Fruit fly (Drosophila melanogaster) whole organism, embryonic: ENCODE data around the gene Arv1.
A peak's percentile ranks its signal among the peaks of the same experiment; 100 is the strongest.

Experiments used
- Atf-2 ChIP-seq: fragments of 200-800 bp; sonication (Bioruptor generic); optimal IDR thresholded peaks from 2 replicates; lab custom pipeline; 2016; ENCODE audit warnings: missing biosample characterization, missing genetic modification characterization
- Atf3 ChIP-seq: fragments of 200-800 bp; sonication (Bioruptor generic); optimal IDR thresholded peaks from 3 replicates; lab custom pipeline; 2016; ENCODE audit warnings: missing biosample characterization, missing genetic modification characterization
- C15 ChIP-seq: fragments of 200-800 bp; sonication (Bioruptor generic); IDR thresholded peaks from 3 replicates; pipeline ENCODE4 v1.3.6; 2022; ENCODE audit warnings: missing biosample characterization, missing genetic modification characterization
- CG10462 ChIP-seq: fragments of 200-800 bp; sonication (Bioruptor generic); optimal IDR thresholded peaks from 2 replicates; lab custom pipeline; 2016; ENCODE audit warnings: missing biosample characterization, missing genetic modification characterization
- CG11456 ChIP-seq: fragments of 200-800 bp; sonication (Bioruptor generic); IDR thresholded peaks from 3 replicates; pipeline ENCODE4 v1.3.6; 2022; ENCODE audit warnings: missing biosample characterization, missing genetic modification characterization
- CG11695 ChIP-seq: fragments of 200-800 bp; sonication (Bioruptor generic); IDR thresholded peaks from 3 replicates; pipeline ENCODE4 v1.3.6; 2022; ENCODE audit warnings: missing biosample characterization, missing genetic modification characterization
- CG12071 ChIP-seq: fragments of 200-800 bp; sonication (Bioruptor generic); optimal IDR thresholded peaks from 3 replicates; lab custom pipeline; 2018; ENCODE audit warnings: missing biosample characterization, mild to moderate bottlenecking, missing genetic modification characterization
- CG12155 ChIP-seq: fragments of 200-800 bp; sonication (Bioruptor generic); optimal IDR thresholded peaks from 3 replicates; lab custom pipeline; 2016; ENCODE audit warnings: missing biosample characterization, missing genetic modification characterization
- CG12299 ChIP-seq: fragments of 200-800 bp; sonication (Bioruptor generic); optimal IDR thresholded peaks from 2 replicates; lab custom pipeline; 2018; ENCODE audit warnings: missing biosample characterization, mild to moderate bottlenecking, missing genetic modification characterization
- CG12769 ChIP-seq: fragments of 200-800 bp; sonication (Bioruptor generic); optimal IDR thresholded peaks from 2 replicates; lab custom pipeline; 2019; ENCODE audit warnings: missing biosample characterization, mild to moderate bottlenecking, missing genetic modification characterization, moderate library complexity
- CG14441 ChIP-seq: fragments of 200-800 bp; sonication (Bioruptor generic); IDR thresholded peaks from 2 replicates; pipeline ENCODE4 v1.3.6; 2022; ENCODE audit warnings: missing biosample characterization, missing genetic modification characterization
- CG14860 ChIP-seq: fragments of 200-800 bp; sonication (Bioruptor generic); IDR thresholded peaks from 3 replicates; pipeline ENCODE4 v1.3.6; 2022; ENCODE audit warnings: missing biosample characterization, missing genetic modification characterization; ENCODE audit not compliant: partially characterized antibody
- CG18599 ChIP-seq: fragments of 200-800 bp; sonication (Bioruptor generic); optimal IDR thresholded peaks from 3 replicates; lab custom pipeline; 2017; ENCODE audit warnings: missing biosample characterization, missing genetic modification characterization, mild to moderate bottlenecking, moderate library complexity, missing genetic modification reagents
- CG30431 ChIP-seq: fragments of 200-800 bp; sonication (Bioruptor generic); optimal IDR thresholded peaks from 2 replicates; lab custom pipeline; 2017; ENCODE audit warnings: missing biosample characterization, missing genetic modification characterization
- CG3407 ChIP-seq: fragments of 200-800 bp; sonication (Bioruptor generic); optimal IDR thresholded peaks from 2 replicates; lab custom pipeline; 2018; ENCODE audit warnings: missing biosample characterization, mild to moderate bottlenecking, missing genetic modification characterization
- CG34224 ChIP-seq: fragments of 200-800 bp; sonication (Bioruptor generic); IDR thresholded peaks from 3 replicates; pipeline ENCODE4 v1.3.6; 2022; ENCODE audit warnings: missing biosample characterization, missing genetic modification characterization; ENCODE audit not compliant: partially characterized antibody
- CG3995 ChIP-seq: fragments of 200-800 bp; sonication (Bioruptor generic); optimal IDR thresholded peaks from 3 replicates; lab custom pipeline; 2016; ENCODE audit warnings: missing biosample characterization, missing genetic modification characterization
- CG4820 ChIP-seq: fragments of 200-800 bp; sonication (Bioruptor generic); optimal IDR thresholded peaks from 3 replicates; lab custom pipeline; 2016; ENCODE audit warnings: missing biosample characterization, missing genetic modification characterization
- CG6689 ChIP-seq: fragments of 200-800 bp; sonication (Bioruptor generic); IDR thresholded peaks from 2 replicates; pipeline ENCODE4 v1.3.6; 2022; ENCODE audit warnings: missing biosample characterization, missing genetic modification characterization
- CG7786 ChIP-seq: fragments of 200-800 bp; sonication (Bioruptor generic); optimal IDR thresholded peaks from 2 replicates; lab custom pipeline; 2016; ENCODE audit warnings: missing biosample characterization, missing genetic modification characterization
- Dad ChIP-seq: fragments of 200-800 bp; sonication (Bioruptor generic); optimal IDR thresholded peaks from 3 replicates; lab custom pipeline; 2016; ENCODE audit warnings: missing biosample characterization, missing genetic modification characterization
- Drgx ChIP-seq: fragments of 200-800 bp; sonication (Bioruptor generic); IDR thresholded peaks from 2 replicates; pipeline ENCODE4 v1.3.6; 2022; ENCODE audit warnings: missing biosample characterization, missing genetic modification characterization
- HLH3B ChIP-seq: fragments of 200-800 bp; sonication (Bioruptor generic); IDR thresholded peaks from 2 replicates; pipeline ENCODE4 v1.3.6; 2022; ENCODE audit warnings: missing biosample characterization, missing genetic modification characterization
- Hr3 ChIP-seq: fragments of 200-800 bp; sonication (Bioruptor generic); optimal IDR thresholded peaks from 3 replicates; lab custom pipeline; 2016; ENCODE audit warnings: missing biosample characterization, missing genetic modification characterization
- Hr51 ChIP-seq, 2 experiments: fragments of 200-800 bp; sonication (Bioruptor generic); optimal IDR thresholded peaks; 2 replicates in 1 of 2; 3 replicates in 1 of 2; lab custom pipeline; 2016 to 2018; ENCODE audit warnings: missing biosample characterization in 2 of 2, missing genetic modification characterization in 2 of 2, mild to moderate bottlenecking in 1 of 2, moderate library complexity in 1 of 2
- Jarid2 ChIP-seq: fragments of 200-800 bp; sonication (Bioruptor generic); optimal IDR thresholded peaks from 3 replicates; lab custom pipeline; 2017; ENCODE audit warnings: mild to moderate bottlenecking, missing biosample characterization, missing genetic modification reagents, missing genetic modification characterization
- Mad ChIP-seq: fragments of 200-800 bp; sonication (Bioruptor generic); optimal IDR thresholded peaks from 2 replicates; lab custom pipeline; 2016; ENCODE audit warnings: missing biosample characterization, missing genetic modification characterization
- Nf-YA ChIP-seq: fragments of 200-800 bp; sonication (Bioruptor generic); IDR thresholded peaks from 2 replicates; pipeline ENCODE4 v1.3.6; 2022; ENCODE audit warnings: missing biosample characterization, missing genetic modification characterization
- NfI ChIP-seq: fragments of 200-800 bp; sonication (Bioruptor generic); optimal IDR thresholded peaks from 3 replicates; lab custom pipeline; 2018; ENCODE audit warnings: missing biosample characterization, mild to moderate bottlenecking, missing genetic modification characterization, moderate library complexity
- Vsx1 ChIP-seq: fragments of 200-800 bp; sonication (Bioruptor generic); optimal IDR thresholded peaks from 2 replicates; lab custom pipeline; 2017; ENCODE audit warnings: missing biosample characterization, mild to moderate bottlenecking, missing genetic modification characterization, missing genetic modification reagents
- abd-A ChIP-seq: fragments of 200-800 bp; sonication (Bioruptor generic); optimal IDR thresholded peaks from 3 replicates; lab custom pipeline; 2019; ENCODE audit warnings: missing biosample characterization, mild to moderate bottlenecking, missing genetic modification characterization, moderate library complexity
- ci ChIP-seq: fragments of 200-800 bp; sonication (Bioruptor generic); IDR thresholded peaks from 3 replicates; pipeline ENCODE4 v1.3.6; 2022; ENCODE audit warnings: missing biosample characterization, missing genetic modification characterization
- corto ChIP-seq: fragments of 200-800 bp; sonication (Bioruptor generic); optimal IDR thresholded peaks from 2 replicates; lab custom pipeline; 2016; ENCODE audit warnings: missing biosample characterization, mild to moderate bottlenecking, missing genetic modification characterization, moderate library complexity
- crc ChIP-seq: fragments of 200-800 bp; sonication (Bioruptor generic); optimal IDR thresholded peaks from 2 replicates; lab custom pipeline; 2016; ENCODE audit warnings: missing biosample characterization, missing genetic modification characterization
- fd96Cb ChIP-seq: fragments of 200-800 bp; sonication (Bioruptor generic); optimal IDR thresholded peaks from 2 replicates; lab custom pipeline; 2018; ENCODE audit warnings: missing biosample characterization, mild to moderate bottlenecking, missing genetic modification characterization, moderate library complexity
- gem ChIP-seq: fragments of 200-800 bp; sonication (Bioruptor generic); optimal IDR thresholded peaks from 2 replicates; lab custom pipeline; 2019; ENCODE audit warnings: missing biosample characterization, mild to moderate bottlenecking, missing genetic modification characterization, moderate library complexity
- hkb ChIP-seq, 2 experiments: fragments of 200-800 bp in 1 of 2; fragments of >200 bp in 1 of 2; sonication (Bioruptor generic) in 1 of 2; IDR thresholded peaks in 1 of 2; optimal IDR thresholded peaks in 1 of 2; 2 replicates each; pipeline versions ENCODE4 v1.3.6 to Lab custom; 2017 to 2022; ENCODE audit warnings: missing biosample characterization in 1 of 2, missing genetic modification characterization in 1 of 2
- kah ChIP-seq: fragments of 200-800 bp; sonication (Bioruptor generic); optimal IDR thresholded peaks from 2 replicates; lab custom pipeline; 2018; ENCODE audit warnings: missing biosample characterization, mild to moderate bottlenecking, missing genetic modification characterization
- lab ChIP-seq: fragments of 200-800 bp; sonication (Bioruptor generic); optimal IDR thresholded peaks from 3 replicates; lab custom pipeline; 2017; ENCODE audit warnings: missing biosample characterization, missing genetic modification characterization, mild to moderate bottlenecking, moderate library complexity, missing genetic modification reagents
- lola ChIP-seq, 3 experiments: fragments of >200 bp in 2 of 3; fragments of 200-800 bp in 1 of 3; sonication (Bioruptor generic) in 1 of 3; optimal IDR thresholded peaks; 2 replicates each; lab custom pipeline; 2017 to 2019; ENCODE audit warnings: missing biosample characterization in 3 of 3, missing genetic modification characterization in 3 of 3, mild to moderate bottlenecking in 1 of 3, moderate library complexity in 1 of 3
- mam ChIP-seq: fragments of 200-800 bp; sonication (Bioruptor generic); optimal IDR thresholded peaks from 3 replicates; lab custom pipeline; 2016; ENCODE audit warnings: missing biosample characterization, missing genetic modification characterization
- nau ChIP-seq: fragments of 200-800 bp; sonication (Bioruptor generic); optimal IDR thresholded peaks from 3 replicates; lab custom pipeline; 2017; ENCODE audit warnings: missing biosample characterization, mild to moderate bottlenecking, missing genetic modification characterization, missing genetic modification reagents
- org-1 ChIP-seq: fragments of 200-800 bp; sonication (Bioruptor generic); optimal IDR thresholded peaks from 2 replicates; lab custom pipeline; 2017; ENCODE audit warnings: missing biosample characterization, missing genetic modification characterization
- pros ChIP-seq: fragments of 200-800 bp; sonication (Bioruptor generic); optimal IDR thresholded peaks from 3 replicates; lab custom pipeline; 2019; ENCODE audit warnings: missing biosample characterization, mild to moderate bottlenecking, missing genetic modification characterization, moderate library complexity
- stwl ChIP-seq: fragments of 200-800 bp; sonication (Bioruptor generic); optimal IDR thresholded peaks from 3 replicates; lab custom pipeline; 2018; ENCODE audit warnings: missing biosample characterization, mild to moderate bottlenecking, missing genetic modification characterization, moderate library complexity
- tap ChIP-seq: fragments of 200-800 bp; optimal IDR thresholded peaks from 3 replicates; lab custom pipeline; 2019; ENCODE audit warnings: missing biosample characterization, mild to moderate bottlenecking, missing genetic modification characterization, moderate library complexity
- tx ChIP-seq: fragments of 200-800 bp; sonication (Bioruptor generic); optimal IDR thresholded peaks from 2 replicates; lab custom pipeline; 2016; ENCODE audit warnings: missing biosample characterization, missing genetic modification characterization
- wor ChIP-seq: fragments of 200-800 bp; sonication (Bioruptor generic); IDR thresholded peaks from 2 replicates; pipeline ENCODE4 v1.3.6; 2022; ENCODE audit warnings: missing biosample characterization, missing genetic modification characterization
- zen2 ChIP-seq: fragments of 200-800 bp; sonication (Bioruptor generic); IDR thresholded peaks from 3 replicates; pipeline ENCODE4 v1.3.6; 2022; ENCODE audit warnings: missing biosample characterization, missing genetic modification characterization; ENCODE audit not compliant: partially characterized antibody

Arv1 gene

dm6 chr3L:21568848-21569372 is 39.8 kb upstream of the Arv1 start, which contains the start of the genes CRIF and SMC5:
CRIF (minus strand) TSS chr3L:21568898.
SMC5 (plus strand) TSS chr3L:21569176.
- TF ChIP-seq lola (GFP tag; optimal IDR thresholded peaks at IDR 0.05; lab: Kevin White, UChicago) (peak in 1 of 3 experiments; percentile 72), CG4820 (GFP tag; lab: Kevin White, UChicago) (peak; percentile 58), CG18599 (no peak), Hr3 (GFP tag; lab: Kevin White, UChicago) (peak; percentile 67), CG12155 (GFP tag; lab: Kevin White, UChicago) (peak; percentile 70), Vsx1 (GFP tag; lab: Kevin White, UChicago) (no peak), Jarid2 (no peak), CG10462 (GFP tag; lab: Kevin White, UChicago) (peak; percentile 50), CG14441 (GFP tag; lab: Robert Waterston, UW) (peak; percentile 48; the same call in 1 of the 2 replicates), pros (GFP tag; lab: Kevin White, UChicago) (no peak), CG12299 (tag; lab: Kevin White, UChicago) (peak; percentile 57), crc (no peak), Atf-2 (GFP tag; lab: Kevin White, UChicago) (peak; percentile 65), Nf-YA (GFP tag; lab: Robert Waterston, UW) (no peak), Hr51 (GFP tag; optimal IDR thresholded peaks at IDR 0.05; lab: Kevin White, UChicago) (peak in 1 of 2 experiments; percentile 61), org-1 (GFP tag; lab: Kevin White, UChicago) (no peak), fd96Cb (tag; lab: Kevin White, UChicago) (peak; percentile 51), CG3995 (peak; percentile 34), CG30431 (GFP tag; lab: Kevin White, UChicago) (peak; percentile 12), CG11695 (no peak), CG12769 (no peak), CG14860 (GFP tag; lab: Robert Waterston, UW) (no peak), Atf3 (peak; percentile 40), mam (GFP tag; lab: Kevin White, UChicago) (peak; percentile 82), abd-A (tag; lab: Kevin White, UChicago) (no peak), zen2 (no peak), tap (tag; lab: Kevin White, UChicago) (no peak), CG12071 (GFP tag; lab: Kevin White, UChicago) (no peak), CG7786 (GFP tag; lab: Kevin White, UChicago) (peak; percentile 52), wor (GFP tag; lab: Robert Waterston, UW) (no peak), ci (no peak), Mad (peak; percentile 56), CG3407 (GFP tag; lab: Kevin White, UChicago) (no peak), NfI (GFP tag; lab: Kevin White, UChicago) (no peak), C15 (0 out of 3 replicates have a peak, but pooled peaks have one; percentile 28), stwl (tag; lab: Kevin White, UChicago) (no peak), gem (tag; lab: Kevin White, UChicago) (peak; percentile 82), tx (peak; percentile 66), lab (GFP tag; lab: Kevin White, UChicago) (no peak), CG11456 (GFP tag; lab: Robert Waterston, UW) (no peak), CG34224 (GFP tag; lab: Robert Waterston, UW) (no peak), Drgx (GFP tag; lab: Robert Waterston, UW) (no peak), nau (GFP tag; lab: Kevin White, UChicago) (no peak), hkb (optimal IDR thresholded peaks at IDR 0.05; lab: Kevin White, UChicago) (no peak), hkb (GFP tag; IDR thresholded peaks at IDR 0.05; lab: Robert Waterston, UW) (0 out of 2 replicates have a peak, but pooled peaks have one; percentile 21), CG6689 (GFP tag; lab: Robert Waterston, UW) (no peak; the same call in 1 of the 2 replicates), kah (GFP tag; lab: Kevin White, UChicago) (no peak), HLH3B (GFP tag; lab: Robert Waterston, UW) (peak; percentile 52), corto (GFP tag; lab: Kevin White, UChicago) (no peak), Dad (peak; percentile 44)
